Fruit fly (Drosophila melanogaster) whole organism, embryonic: ENCODE results near the gene dia.

Experiments
- Blimp-1 ChIP-seq: fragments of 200-800 bp; sonication (Bioruptor generic); optimal IDR thresholded peaks from 3 replicates; lab custom pipeline; 2018; ENCODE audit warnings: missing biosample characterization, missing genetic modification characterization, mild to moderate bottlenecking, moderate library complexity, missing genetic modification reagents
- Bteb2 ChIP-seq: fragments of 200-800 bp; sonication (Bioruptor generic); optimal IDR thresholded peaks from 2 replicates; lab custom pipeline; 2016; ENCODE audit warnings: missing biosample characterization, missing genetic modification characterization
- CG10147 ChIP-seq: fragments of 200-800 bp; sonication (Bioruptor generic); optimal IDR thresholded peaks from 2 replicates; lab custom pipeline; 2019; ENCODE audit warnings: missing biosample characterization, mild to moderate bottlenecking, missing genetic modification characterization, moderate library complexity
- CG10462 ChIP-seq: fragments of 200-800 bp; sonication (Bioruptor generic); optimal IDR thresholded peaks from 2 replicates; lab custom pipeline; 2016; ENCODE audit warnings: missing biosample characterization, missing genetic modification characterization
- CG12391 ChIP-seq: fragments of 200-800 bp; sonication (Bioruptor generic); optimal IDR thresholded peaks from 3 replicates; lab custom pipeline; 2018; ENCODE audit warnings: missing biosample characterization, mild to moderate bottlenecking, missing genetic modification characterization, moderate library complexity
- CG14860 ChIP-seq: fragments of 200-800 bp; sonication (Bioruptor generic); IDR thresholded peaks from 3 replicates; pipeline ENCODE4 v1.3.6; 2022; ENCODE audit warnings: missing biosample characterization, missing genetic modification characterization; ENCODE audit not compliant: partially characterized antibody
- CG15011 ChIP-seq: fragments of 200-800 bp; sonication (Bioruptor generic); optimal IDR thresholded peaks from 3 replicates; lab custom pipeline; 2018; ENCODE audit warnings: missing biosample characterization, mild to moderate bottlenecking, missing genetic modification characterization
- CG18599 ChIP-seq: fragments of 200-800 bp; sonication (Bioruptor generic); optimal IDR thresholded peaks from 3 replicates; lab custom pipeline; 2017; ENCODE audit warnings: missing biosample characterization, missing genetic modification characterization, mild to moderate bottlenecking, moderate library complexity, missing genetic modification reagents
- CG32767 ChIP-seq: fragments of 200-800 bp; sonication (Bioruptor generic); IDR thresholded peaks from 2 replicates; pipeline ENCODE4 v1.3.6; 2022; ENCODE audit warnings: missing biosample characterization, missing genetic modification characterization
- CG32772 ChIP-seq: fragments of 200-800 bp; sonication (Bioruptor generic); IDR thresholded peaks from 2 replicates; pipeline ENCODE4 v1.3.6; 2022; ENCODE audit warnings: missing biosample characterization, missing genetic modification characterization
- CG3407 ChIP-seq: fragments of 200-800 bp; sonication (Bioruptor generic); optimal IDR thresholded peaks from 2 replicates; lab custom pipeline; 2018; ENCODE audit warnings: missing biosample characterization, mild to moderate bottlenecking, missing genetic modification characterization
- CG7786 ChIP-seq: fragments of 200-800 bp; sonication (Bioruptor generic); optimal IDR thresholded peaks from 2 replicates; lab custom pipeline; 2016; ENCODE audit warnings: missing biosample characterization, missing genetic modification characterization
- CG8924 ChIP-seq: fragments of 200-800 bp; optimal IDR thresholded peaks from 3 replicates; lab custom pipeline; 2019; ENCODE audit warnings: missing biosample characterization, mild to moderate bottlenecking, missing genetic modification characterization, moderate library complexity
- D ChIP-seq, 2 experiments: fragments of 200-800 bp in 1 of 2; fragments of >200 bp in 1 of 2; sonication (Bioruptor generic) in 1 of 2; optimal IDR thresholded peaks; 2 replicates in 1 of 2; 3 replicates in 1 of 2; lab custom pipeline; 2017; ENCODE audit warnings: mild to moderate bottlenecking in 1 of 2, missing biosample characterization in 1 of 2, missing genetic modification characterization in 1 of 2, missing genetic modification reagents in 1 of 2
- HLH3B ChIP-seq: fragments of 200-800 bp; sonication (Bioruptor generic); IDR thresholded peaks from 2 replicates; pipeline ENCODE4 v1.3.6; 2022; ENCODE audit warnings: missing biosample characterization, missing genetic modification characterization
- HLH54F ChIP-seq: fragments of 200-800 bp; sonication (Bioruptor generic); optimal IDR thresholded peaks from 3 replicates; lab custom pipeline; 2016; ENCODE audit warnings: missing biosample characterization, missing genetic modification characterization
- HLHmδ ChIP-seq: fragments of 200-800 bp; sonication (Bioruptor generic); optimal IDR thresholded peaks from 2 replicates; lab custom pipeline; 2018; ENCODE audit warnings: missing biosample characterization, mild to moderate bottlenecking, missing genetic modification characterization, moderate library complexity
- Hr39 ChIP-seq: fragments of >200 bp; optimal IDR thresholded peaks from 2 replicates; lab custom pipeline; 2017
- Lpt ChIP-seq: fragments of >200 bp; optimal IDR thresholded peaks from 2 replicates; lab custom pipeline; 2018; ENCODE audit warnings: missing biosample characterization, missing genetic modification characterization
- Med ChIP-seq: fragments of 200-800 bp; sonication (Bioruptor generic); peaks from one replicate; lab custom pipeline; 2016; ENCODE audit warnings: missing biosample characterization, missing genetic modification characterization, mild to moderate bottlenecking, inconsistent platforms, moderate library complexity
- NK7.1 ChIP-seq: fragments of 200-800 bp; sonication (Bioruptor generic); optimal IDR thresholded peaks from 3 replicates; lab custom pipeline; 2016; ENCODE audit warnings: missing biosample characterization, missing genetic modification characterization
- Neu2 ChIP-seq: fragments of 200-800 bp; sonication (Bioruptor generic); optimal IDR thresholded peaks from 3 replicates; lab custom pipeline; 2016; ENCODE audit warnings: missing biosample characterization, missing genetic modification characterization, borderline replicate concordance
- Nf-YB ChIP-seq: fragments of 200-800 bp; sonication (Bioruptor generic); optimal IDR thresholded peaks from 3 replicates; lab custom pipeline; 2019; ENCODE audit warnings: missing biosample characterization, mild to moderate bottlenecking, missing genetic modification characterization, moderate library complexity
- Nf-YC ChIP-seq: fragments of 200-800 bp; optimal IDR thresholded peaks from 3 replicates; lab custom pipeline; 2019; ENCODE audit warnings: missing biosample characterization, mild to moderate bottlenecking, missing genetic modification characterization, moderate library complexity
- Oli ChIP-seq: fragments of 200-800 bp; sonication (Bioruptor generic); optimal IDR thresholded peaks from 2 replicates; lab custom pipeline; 2018; ENCODE audit warnings: missing biosample characterization, mild to moderate bottlenecking, missing genetic modification characterization, moderate library complexity
- Trl ChIP-seq, 3 experiments: fragments of >200 bp in 2 of 3; fragments of 200-800 bp in 1 of 3; sonication (Bioruptor generic) in 1 of 3; optimal IDR thresholded peaks; 2 replicates in 1 of 3; 3 replicates in 2 of 3; lab custom pipeline; 2016 to 2017; ENCODE audit warnings: missing biosample characterization in 1 of 3, missing genetic modification characterization in 1 of 3
- al ChIP-seq: fragments of 200-800 bp; sonication (Bioruptor generic); IDR thresholded peaks from 2 replicates; pipeline ENCODE4 v1.3.6; 2022; ENCODE audit warnings: missing biosample characterization, missing genetic modification characterization
- ase ChIP-seq: fragments of 200-800 bp; sonication (Bioruptor generic); IDR thresholded peaks from 3 replicates; pipeline ENCODE4 v1.3.6; 2022; ENCODE audit warnings: missing biosample characterization, missing genetic modification characterization
- bbx ChIP-seq: fragments of 200-800 bp; sonication (Bioruptor generic); IDR thresholded peaks from 2 replicates; pipeline ENCODE4 v1.3.6; 2022; ENCODE audit warnings: missing biosample characterization, missing genetic modification characterization; ENCODE audit not compliant: partially characterized antibody
- cad ChIP-seq: fragments of >200 bp; optimal IDR thresholded peaks from 2 replicates; lab custom pipeline; 2017; ENCODE audit warnings: missing biosample characterization, missing genetic modification characterization
- crc ChIP-seq: fragments of 200-800 bp; sonication (Bioruptor generic); optimal IDR thresholded peaks from 2 replicates; lab custom pipeline; 2016; ENCODE audit warnings: missing biosample characterization, missing genetic modification characterization
- disco-r ChIP-seq: fragments of 200-800 bp; sonication (Bioruptor generic); optimal IDR thresholded peaks from 2 replicates; lab custom pipeline; 2016; ENCODE audit warnings: missing biosample characterization, missing genetic modification characterization
- dm ChIP-seq: fragments of 200-800 bp; sonication (Bioruptor generic); optimal IDR thresholded peaks from 3 replicates; lab custom pipeline; 2016; ENCODE audit warnings: missing biosample characterization, missing genetic modification characterization
- dpn ChIP-seq, 2 experiments: fragments of 200-800 bp; sonication (Bioruptor generic); optimal IDR thresholded peaks; 3 replicates each; lab custom pipeline; 2016; ENCODE audit warnings: missing biosample characterization in 2 of 2, missing genetic modification characterization in 2 of 2
- eve ChIP-seq, 2 experiments: fragments of >200 bp; optimal IDR thresholded peaks; 2 replicates each; lab custom pipeline; 2017; ENCODE audit warnings: missing biosample characterization in 2 of 2, missing genetic modification characterization in 2 of 2
- fd102C ChIP-seq: fragments of 200-800 bp; sonication (Bioruptor generic); optimal IDR thresholded peaks from 2 replicates; lab custom pipeline; 2018; ENCODE audit warnings: missing biosample characterization, mild to moderate bottlenecking, missing genetic modification characterization, moderate library complexity
- jigr1 ChIP-seq: fragments of 200-800 bp; sonication (Bioruptor generic); IDR thresholded peaks from 3 replicates; pipeline ENCODE4 v1.3.6; 2022; ENCODE audit warnings: missing biosample characterization, missing genetic modification characterization
- nom ChIP-seq: fragments of 200-800 bp; sonication (Bioruptor generic); optimal IDR thresholded peaks from 2 replicates; lab custom pipeline; 2017; ENCODE audit warnings: missing biosample characterization, missing genetic modification characterization, mild to moderate bottlenecking, moderate library complexity, missing genetic modification reagents
- prd ChIP-seq, 3 experiments: fragments of >200 bp in 2 of 3; fragments of 200-800 bp in 1 of 3; sonication (Bioruptor generic) in 1 of 3; optimal IDR thresholded peaks in 2 of 3; IDR thresholded peaks in 1 of 3; 2 replicates in 2 of 3; 3 replicates in 1 of 3; pipeline versions ENCODE4 v1.3.6 to Lab custom; 2017 to 2022; ENCODE audit warnings: missing biosample characterization in 1 of 3, missing genetic modification characterization in 1 of 3
- repo ChIP-seq: fragments of 200-800 bp; sonication (Bioruptor generic); optimal IDR thresholded peaks from 2 replicates; lab custom pipeline; 2016; ENCODE audit warnings: missing biosample characterization, missing genetic modification characterization
- schlank ChIP-seq: fragments of 200-800 bp; sonication (Bioruptor generic); optimal IDR thresholded peaks from 2 replicates; lab custom pipeline; 2018; ENCODE audit warnings: missing biosample characterization, mild to moderate bottlenecking, missing genetic modification characterization
- seq ChIP-seq: fragments of 200-800 bp; sonication (Bioruptor generic); IDR thresholded peaks from 2 replicates; pipeline ENCODE4 v1.3.6; 2022; ENCODE audit warnings: missing biosample characterization, missing genetic modification characterization
- shn ChIP-seq: fragments of 200-800 bp; sonication (Bioruptor generic); optimal IDR thresholded peaks from 3 replicates; lab custom pipeline; 2016; ENCODE audit warnings: missing biosample characterization, missing genetic modification characterization
- so ChIP-seq: fragments of 200-800 bp; sonication (Bioruptor generic); IDR thresholded peaks from 3 replicates; pipeline ENCODE4 v1.3.6; 2022; ENCODE audit warnings: missing biosample characterization, missing genetic modification characterization
- tap ChIP-seq: fragments of 200-800 bp; optimal IDR thresholded peaks from 3 replicates; lab custom pipeline; 2019; ENCODE audit warnings: missing biosample characterization, mild to moderate bottlenecking, missing genetic modification characterization, moderate library complexity
- tll ChIP-seq, 2 experiments: fragments of 200-800 bp in 1 of 2; fragments of >200 bp in 1 of 2; sonication (Bioruptor generic) in 1 of 2; optimal IDR thresholded peaks; 2 replicates each; lab custom pipeline; 2017 to 2019; ENCODE audit warnings: missing biosample characterization in 2 of 2, missing genetic modification characterization in 2 of 2, mild to moderate bottlenecking in 1 of 2, moderate library complexity in 1 of 2
- twi ChIP-seq: fragments of 200-800 bp; optimal IDR thresholded peaks from 2 replicates; lab custom pipeline; 2019; ENCODE audit warnings: missing biosample characterization, mild to moderate bottlenecking, missing genetic modification characterization, moderate library complexity
- zen ChIP-seq: fragments of 200-800 bp; sonication (Bioruptor generic); optimal IDR thresholded peaks from 3 replicates; lab custom pipeline; 2018; ENCODE audit warnings: missing biosample characterization, mild to moderate bottlenecking, missing genetic modification characterization, moderate library complexity
- zf30C ChIP-seq: fragments of 200-800 bp; sonication (Bioruptor generic); optimal IDR thresholded peaks from 3 replicates; lab custom pipeline; 2018; ENCODE audit warnings: missing biosample characterization, mild to moderate bottlenecking, missing genetic modification characterization

Gene dia

DNA sequence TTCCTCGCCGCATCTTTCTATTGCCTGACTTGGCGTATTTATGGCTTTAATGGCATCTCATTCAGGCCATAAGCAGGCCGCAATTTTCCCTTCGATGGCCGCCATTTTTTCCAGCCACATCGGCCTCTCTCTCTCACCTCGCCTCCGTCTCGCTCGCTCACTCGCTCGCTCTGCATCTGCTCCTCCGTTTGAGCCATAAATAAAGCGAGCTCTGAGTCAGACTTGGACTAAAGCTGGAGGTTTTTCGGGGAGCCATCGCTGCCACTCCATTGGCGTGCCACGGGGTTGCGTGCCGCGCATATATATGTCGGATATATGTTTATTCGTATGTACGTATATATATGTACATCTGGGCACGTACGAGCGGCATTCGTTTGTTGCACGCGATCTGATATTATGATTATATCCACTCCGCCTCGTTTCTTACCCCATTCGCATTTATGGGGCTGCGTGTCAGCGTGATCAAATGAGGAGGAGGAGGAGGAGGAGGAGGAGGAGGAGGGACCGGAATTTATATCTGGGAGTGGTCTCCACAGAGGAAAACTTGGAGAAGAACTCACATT lies 19.1 kb downstream of the dia start (continued):
- TF ChIP-seq HLH3B (no peak), jigr1 (GFP tag; lab: Robert Waterston, UW) (no peak), repo (GFP tag; lab: Kevin White, UChicago) (no peak), cad (GFP tag; lab: Kevin White, UChicago) (peak; percentile 89), HLH54F (GFP tag; lab: Kevin White, UChicago) (no peak), so (no peak), schlank (tag; lab: Kevin White, UChicago) (no peak), ase (no peak), Nf-YB (peak; percentile 87), Oli (tag; lab: Kevin White, UChicago) (no peak), Nf-YC (tag; lab: Kevin White, UChicago) (peak; percentile 68), Trl (optimal IDR thresholded peaks at IDR 0.05; lab: Kevin White, UChicago) (no peak), Trl (GFP tag; optimal IDR thresholded peaks at IDR 0.05; lab: Kevin White, UChicago) (no peak), Med (GFP tag; lab: Kevin White, UChicago) (peak; percentile 38), NK7.1 (no peak), CG7786 (no peak), dpn (GFP tag; optimal IDR thresholded peaks at IDR 0.05; lab: Kevin White, UChicago) (no peak), CG12391 (tag; lab: Kevin White, UChicago) (no peak), fd102C (GFP tag; lab: Kevin White, UChicago) (no peak), CG32772 (GFP tag; lab: Robert Waterston, UW) (no peak), al (GFP tag; lab: Robert Waterston, UW) (no peak), tap (tag; lab: Kevin White, UChicago) (no peak), zf30C (GFP tag; lab: Kevin White, UChicago) (no peak), disco-r (GFP tag; lab: Kevin White, UChicago) (no peak)
- TF ChIP-seq, all 482 proteins: peak for 8

DNA sequence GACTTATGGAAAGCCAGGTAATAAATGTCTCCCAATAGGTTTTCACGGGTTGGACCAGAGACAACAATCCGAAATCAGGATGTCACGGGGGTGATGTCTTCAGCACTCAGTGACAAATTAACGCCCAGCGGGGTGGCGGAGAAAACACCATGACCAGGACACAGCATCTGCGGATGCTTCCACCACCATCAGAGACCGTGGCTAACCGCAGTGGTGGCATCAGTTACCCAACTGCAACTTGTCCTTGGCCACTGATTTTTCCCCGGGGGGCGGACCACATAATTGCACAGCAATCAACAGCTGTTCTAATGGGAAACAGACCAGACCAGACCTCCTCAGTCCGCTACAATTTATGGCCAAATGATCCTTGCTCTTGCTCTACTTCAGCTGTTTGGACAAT lies 20.4 kb downstream of the dia start:
- TF ChIP-seq shn = no peak
- peak in 1 of 2 experiments; percentile 28 for TF ChIP-seq eve (GFP tag; optimal IDR thresholded peaks at IDR 0.05; lab: Kevin White, UChicago)
- no peak for TF ChIP-seq HLHmδ (GFP tag; lab: Kevin White, UChicago)
- TF ChIP-seq twi (tag; lab: Kevin White, UChicago) = peak; percentile 91
- TF ChIP-seq jigr1 (GFP tag; lab: Robert Waterston, UW) = no peak
- TF ChIP-seq Bteb2 (GFP tag; lab: Kevin White, UChicago) = no peak
- no peak for TF ChIP-seq nom (GFP tag; lab: Kevin White, UChicago)
- TF ChIP-seq bbx (GFP tag; lab: Robert Waterston, UW) = no peak
- no peak for TF ChIP-seq Blimp-1
- TF ChIP-seq tll (GFP tag; optimal IDR thresholded peaks at IDR 0.05; lab: Kevin White, UChicago) = peak in 1 of 2 experiments; percentile 57
- TF ChIP-seq zen (tag; lab: Kevin White, UChicago) = peak; percentile 77
- TF ChIP-seq CG8924 (tag; lab: Kevin White, UChicago) = no peak
- no peak for TF ChIP-seq crc (GFP tag; lab: Kevin White, UChicago)
- no peak for TF ChIP-seq CG10462 (GFP tag; lab: Kevin White, UChicago)
- no peak for TF ChIP-seq Hr39 (lab: Kevin White, UChicago)
- TF ChIP-seq D (optimal IDR thresholded peaks at IDR 0.05; lab: Kevin White, UChicago) = peak; percentile 42
- TF ChIP-seq D (GFP tag; optimal IDR thresholded peaks at IDR 0.05; lab: Kevin White, UChicago) = no peak
- TF ChIP-seq CG15011 (GFP tag; lab: Kevin White, UChicago) = no peak
- TF ChIP-seq CG10147 (GFP tag; lab: Kevin White, UChicago) = no peak
- no peak for TF ChIP-seq seq (GFP tag; lab: Robert Waterston, UW)
- no peak for TF ChIP-seq Lpt (GFP tag; lab: Kevin White, UChicago)
- no peak for TF ChIP-seq CG3407 (GFP tag; lab: Kevin White, UChicago)
- no peak for TF ChIP-seq Neu2 (GFP tag; lab: Kevin White, UChicago)
- no peak for TF ChIP-seq CG14860 (GFP tag; lab: Robert Waterston, UW)
- TF ChIP-seq CG18599 (GFP tag; lab: Kevin White, UChicago) = no peak
- peak; percentile 79 for TF ChIP-seq cad (GFP tag; lab: Kevin White, UChicago)
- TF ChIP-seq CG32767 (GFP tag; lab: Robert Waterston, UW) = no peak
- TF ChIP-seq prd (optimal IDR thresholded peaks at IDR 0.05; lab: Kevin White, UChicago) = no peak
- peak; percentile 67; the same call in 2 of the 3 replicates for TF ChIP-seq prd (GFP tag; IDR thresholded peaks at IDR 0.05; lab: Robert Waterston, UW)
- no peak for TF ChIP-seq dm
